Fruit fly (Drosophila melanogaster): ENCODE results near the gene alpha4GT1.

The alpha4GT1 gene

dm6 chr2L:3006925-3007426 lies 16.0 kb downstream of the alpha4GT1 start:
- TF ChIP-seq rn (GFP tag; IDR thresholded peaks at IDR 0.05) = no peak
- no peak for TF ChIP-seq Ets98B (GFP tag; IDR thresholded peaks at IDR 0.05)
- no peak for TF ChIP-seq fd96Ca (GFP tag; IDR thresholded peaks at IDR 0.05)
- TF ChIP-seq CG13204 (GFP tag; optimal IDR thresholded peaks at IDR 0.05) = no peak
- TF ChIP-seq CG8301 (tag; optimal IDR thresholded peaks at IDR 0.05) = no peak
- no peak for TF ChIP-seq CG9948 (tag; optimal IDR thresholded peaks at IDR 0.05)
- no peak for TF ChIP-seq CG34367 (tag; optimal IDR thresholded peaks at IDR 0.05)
- no peak for TF ChIP-seq gl (tag; optimal IDR thresholded peaks at IDR 0.05)
- no peak for TF ChIP-seq CG17806 (tag; optimal IDR thresholded peaks at IDR 0.05)
- no peak for TF ChIP-seq CG15710 (tag; optimal IDR thresholded peaks at IDR 0.05)
- TF ChIP-seq Snoo (tag; optimal IDR thresholded peaks at IDR 0.05) = no peak
- TF ChIP-seq CG10348 (GFP tag; IDR thresholded peaks at IDR 0.05) = no peak

dm6 chr2L:3006194-3006593 lies 16.7 kb downstream of the alpha4GT1 start:
- TF ChIP-seq CG15710 (tag; optimal IDR thresholded peaks at IDR 0.05) = no peak
- no peak for TF ChIP-seq CG34367 (tag; optimal IDR thresholded peaks at IDR 0.05)
- TF ChIP-seq CG8301 (tag; optimal IDR thresholded peaks at IDR 0.05) = no peak
- TF ChIP-seq fd96Ca (GFP tag; IDR thresholded peaks at IDR 0.05) = no peak
- TF ChIP-seq Snoo (tag; optimal IDR thresholded peaks at IDR 0.05) = no peak

- TF ChIP-seq CG10348 (GFP tag; IDR thresholded peaks at IDR 0.05) (no peak), CG14655 (GFP tag; optimal IDR thresholded peaks at IDR 0.05) (no peak), CG4496 (GFP tag; IDR thresholded peaks at IDR 0.05) (no peak)
Measured at dm6 chr2L:3005483-3005882, 17.5 kb downstream of the alpha4GT1 start.

dm6 chr2L:3004601-3005000 lies 18.3 kb downstream of the alpha4GT1 start:
- peak; percentile 18 for TF ChIP-seq Pif1A (GFP tag; optimal IDR thresholded peaks at IDR 0.05)
- TF ChIP-seq Pif1B (GFP tag; optimal IDR thresholded peaks at IDR 0.05) = peak; percentile 4
- TF ChIP-seq EcR (GFP tag; optimal IDR thresholded peaks at IDR 0.05) = peak; percentile 61
- peak; percentile 44; the same call in 2 of the 3 replicates for TF ChIP-seq CG4496 (GFP tag; IDR thresholded peaks at IDR 0.05)
- peak; percentile 53 for TF ChIP-seq CG17806 (tag; optimal IDR thresholded peaks at IDR 0.05)
- no peak for TF ChIP-seq CG14655 (GFP tag; optimal IDR thresholded peaks at IDR 0.05)
- peak; percentile 11 for TF ChIP-seq Snoo (tag; optimal IDR thresholded peaks at IDR 0.05)
- TF ChIP-seq rn (GFP tag; IDR thresholded peaks at IDR 0.05) = no peak
- TF ChIP-seq fd96Ca (GFP tag; IDR thresholded peaks at IDR 0.05) = peak; percentile 55; the same call in 2 of the 3 replicates
- TF ChIP-seq CG15710 (tag; optimal IDR thresholded peaks at IDR 0.05) = peak; percentile 45
- peak; percentile 3 for TF ChIP-seq gl (tag; optimal IDR thresholded peaks at IDR 0.05)
- TF ChIP-seq CG8301 (tag; optimal IDR thresholded peaks at IDR 0.05) = no peak
- TF ChIP-seq CG8159 (tag; optimal IDR thresholded peaks at IDR 0.05) = peak; percentile 41
- no peak for TF ChIP-seq CG32121 (GFP tag; IDR thresholded peaks at IDR 0.05)
- TF ChIP-seq CG12605 (GFP tag; IDR thresholded peaks at IDR 0.05) = no peak
- peak; percentile 25 for TF ChIP-seq CG34367 (tag; optimal IDR thresholded peaks at IDR 0.05)
- no peak for TF ChIP-seq D1 (tag; optimal IDR thresholded peaks at IDR 0.05)
- no peak for TF ChIP-seq CG10348 (GFP tag; IDR thresholded peaks at IDR 0.05)
- no peak for TF ChIP-seq Ets98B (GFP tag; IDR thresholded peaks at IDR 0.05)
- TF ChIP-seq CG9948 (tag; optimal IDR thresholded peaks at IDR 0.05) = peak; percentile 10
- TF ChIP-seq CG13204 (GFP tag; optimal IDR thresholded peaks at IDR 0.05) = peak; percentile 33

- TF ChIP-seq CG15710 (tag; optimal IDR thresholded peaks at IDR 0.05) (no peak), CG10348 (GFP tag; IDR thresholded peaks at IDR 0.05) (peak; percentile 57; the same call in 1 of the 2 replicates), gl (tag; optimal IDR thresholded peaks at IDR 0.05) (no peak), rn (GFP tag; IDR thresholded peaks at IDR 0.05) (peak; percentile 44; the same call in 1 of the 2 replicates), fd96Ca (GFP tag; IDR thresholded peaks at IDR 0.05) (no peak), CG8159 (tag; optimal IDR thresholded peaks at IDR 0.05) (no peak), CG32121 (GFP tag; IDR thresholded peaks at IDR 0.05) (peak; percentile 85), Ets98B (GFP tag; IDR thresholded peaks at IDR 0.05) (peak; percentile 89), Pif1A (GFP tag; optimal IDR thresholded peaks at IDR 0.05) (peak; percentile 59), EcR (GFP tag; optimal IDR thresholded peaks at IDR 0.05) (no peak), CG14655 (GFP tag; optimal IDR thresholded peaks at IDR 0.05) (peak; percentile 81), CG13204 (GFP tag; optimal IDR thresholded peaks at IDR 0.05) (no peak), CG8301 (tag; optimal IDR thresholded peaks at IDR 0.05) (peak; percentile 90), CG9948 (tag; optimal IDR thresholded peaks at IDR 0.05) (no peak), Pif1B (GFP tag; optimal IDR thresholded peaks at IDR 0.05) (no peak), Snoo (tag; optimal IDR thresholded peaks at IDR 0.05) (no peak), D1 (tag; optimal IDR thresholded peaks at IDR 0.05) (no peak), CG17806 (tag; optimal IDR thresholded peaks at IDR 0.05) (no peak), CG4496 (GFP tag; IDR thresholded peaks at IDR 0.05) (peak; percentile 73), CG34367 (tag; optimal IDR thresholded peaks at IDR 0.05) (no peak), CG12605 (GFP tag; IDR thresholded peaks at IDR 0.05) (no peak)
Measured at dm6 chr2L:3003399-3003798, 19.5 kb downstream of the alpha4GT1 start.

- peak; percentile 17; the same call in 1 of the 2 replicates for TF ChIP-seq CG32121 (GFP tag; IDR thresholded peaks at IDR 0.05)
- no peak for TF ChIP-seq CG14655 (GFP tag; optimal IDR thresholded peaks at IDR 0.05)
- TF ChIP-seq EcR (GFP tag; optimal IDR thresholded peaks at IDR 0.05) = no peak
- TF ChIP-seq CG8301 (tag; optimal IDR thresholded peaks at IDR 0.05) = peak; percentile 69
- no peak for TF ChIP-seq CG10348 (GFP tag; IDR thresholded peaks at IDR 0.05)
- TF ChIP-seq D1 (tag; optimal IDR thresholded peaks at IDR 0.05) = no peak
- TF ChIP-seq CG9948 (tag; optimal IDR thresholded peaks at IDR 0.05) = peak; percentile 3
- TF ChIP-seq Pif1B (GFP tag; optimal IDR thresholded peaks at IDR 0.05) = no peak
- TF ChIP-seq CG12605 (GFP tag; IDR thresholded peaks at IDR 0.05) = peak; percentile 39; the same call in 1 of the 2 replicates
- no peak for TF ChIP-seq CG34367 (tag; optimal IDR thresholded peaks at IDR 0.05)
- no peak for TF ChIP-seq CG13204 (GFP tag; optimal IDR thresholded peaks at IDR 0.05)
- peak; percentile 53; the same call in 1 of the 2 replicates for TF ChIP-seq Ets98B (GFP tag; IDR thresholded peaks at IDR 0.05)
- no peak for TF ChIP-seq Snoo (tag; optimal IDR thresholded peaks at IDR 0.05)
- no peak for TF ChIP-seq CG17806 (tag; optimal IDR thresholded peaks at IDR 0.05)
- TF ChIP-seq Pif1A (GFP tag; optimal IDR thresholded peaks at IDR 0.05) = no peak
- TF ChIP-seq gl (tag; optimal IDR thresholded peaks at IDR 0.05) = no peak
- TF ChIP-seq CG15710 (tag; optimal IDR thresholded peaks at IDR 0.05) = no peak
- 0 out of 3 replicates have a peak, but pooled peaks have one; percentile 47 for TF ChIP-seq CG4496 (GFP tag; IDR thresholded peaks at IDR 0.05)
- no peak for TF ChIP-seq CG8159 (tag; optimal IDR thresholded peaks at IDR 0.05)
- no peak for TF ChIP-seq rn (GFP tag; IDR thresholded peaks at IDR 0.05)
- TF ChIP-seq fd96Ca (GFP tag; IDR thresholded peaks at IDR 0.05) = no peak
Measured at dm6 chr2L:3001953-3002352, 21.0 kb downstream of the alpha4GT1 start.
